Worm (Caenorhabditis elegans) whole organism, midembryonic: ENCODE data around the gene srz-74.

Experiments
- T22C8.4 ChIP-seq: fragments of 200-800 bp; sonication (Bioruptor generic); IDR thresholded peaks from 2 replicates; pipeline ENCODE4 v1.3.6; 2022; ENCODE audit warnings: missing genetic modification characterization, missing compliant biosample characterization
- cog-1 ChIP-seq: sonication (generic microtip); optimal IDR thresholded peaks from 2 replicates; lab custom pipeline; 2016; ENCODE audit warnings: missing genetic modification characterization, missing compliant biosample characterization
- flt-1 ChIP-seq: fragments of 200-800 bp; sonication (Bioruptor generic); IDR thresholded peaks from 2 replicates; pipeline ENCODE4 v1.3.6; 2022; ENCODE audit warnings: missing genetic modification characterization, missing compliant biosample characterization
- klf-2 ChIP-seq: fragments of 200-800 bp; sonication (Bioruptor generic); conservative IDR thresholded peaks from 2 replicates; pipeline ENCODE4 v1.3.6; 2022; ENCODE audit warnings: missing genetic modification reagents, missing genetic modification characterization, missing compliant biosample characterization
- med-1 ChIP-seq: sonication (generic microtip); optimal IDR thresholded peaks from 2 replicates; lab custom pipeline; 2017; ENCODE audit warnings: missing genetic modification characterization, mild to moderate bottlenecking, missing compliant biosample characterization, antibody characterized with exemption, missing genetic modification reagents; ENCODE audit not compliant: insufficient read depth
- ref-1 ChIP-seq: fragments of 200-800 bp; sonication (Bioruptor generic); conservative IDR thresholded peaks from 2 replicates; pipeline ENCODE4 v1.3.6; 2022; ENCODE audit warnings: missing genetic modification reagents, missing genetic modification characterization, missing compliant biosample characterization
- tab-1 ChIP-seq: fragments of 200-800 bp; sonication (Bioruptor generic); IDR thresholded peaks from 2 replicates; pipeline ENCODE4 v1.3.6; 2022; ENCODE audit warnings: missing genetic modification characterization, missing compliant biosample characterization
- ztf-23 ChIP-seq: fragments of 200-800 bp; sonication (Bioruptor generic); IDR thresholded peaks from 2 replicates; pipeline ENCODE4 v1.3.6; 2022; ENCODE audit warnings: missing genetic modification reagents, missing genetic modification characterization, missing compliant biosample characterization
- ztf-29 ChIP-seq: fragments of 200-800 bp; sonication (Bioruptor generic); IDR thresholded peaks from 2 replicates; pipeline ENCODE4 v1.3.6; 2022; ENCODE audit warnings: missing genetic modification reagents, missing genetic modification characterization, missing compliant biosample characterization

The srz-74 gene

DNA sequence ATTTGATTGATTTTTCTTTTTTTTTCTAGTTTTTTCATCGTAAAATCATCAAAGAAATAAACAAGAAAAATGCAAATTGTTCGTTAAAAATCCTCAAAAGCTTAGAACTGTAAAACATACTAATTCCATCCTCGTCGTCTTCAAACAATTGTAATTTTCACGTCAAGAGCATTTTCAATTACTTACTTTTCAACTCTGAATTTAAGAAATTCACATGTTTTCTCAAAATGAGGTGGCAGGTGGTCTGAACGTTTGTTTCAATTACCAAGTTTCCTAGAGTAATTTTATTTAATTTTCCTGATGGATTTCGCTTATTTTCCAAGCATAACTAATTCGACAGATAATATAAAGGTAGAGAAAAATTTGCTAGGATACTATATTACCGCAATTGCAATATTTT, 5.9 kb upstream of the srz-74 start, which contains the start of gene srz-104:
srz-104 (plus strand) TSS at position 301 of the 400 bp plus-strand sequence.
- TF ChIP-seq T22C8.4 (GFP tag; lab: Robert Waterston, UW): no peak
- no peak for TF ChIP-seq klf-2 (GFP tag; lab: Robert Waterston, UW)
- no peak for TF ChIP-seq cog-1
- no peak for TF ChIP-seq med-1 (GFP tag; lab: Kevin White, UChicago)
- TF ChIP-seq tab-1 (GFP tag; lab: Robert Waterston, UW): no peak

DNA sequence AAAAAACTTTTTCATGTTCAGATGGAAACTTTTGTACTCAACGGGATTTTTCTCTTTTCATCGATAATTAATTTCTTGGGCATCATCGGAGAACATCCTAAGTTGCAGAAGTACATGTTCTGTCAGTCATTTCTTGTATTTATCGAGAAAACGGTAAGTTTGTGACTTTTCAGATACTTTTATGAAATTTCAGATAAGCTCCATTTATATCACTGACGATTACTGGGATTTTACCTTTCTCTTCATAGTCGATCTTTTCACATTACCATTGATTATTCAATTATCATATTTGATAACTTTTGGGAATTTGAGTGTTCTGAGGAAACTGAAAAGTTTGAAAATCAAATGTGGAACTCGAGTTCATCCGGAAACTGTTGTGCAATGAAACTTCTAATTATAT, 4.7 kb upstream of the srz-74 start, which contains the start of gene srz-105:
srz-105 (plus strand) TSS at position 301 of the 400 bp plus-strand sequence.
- no peak for TF ChIP-seq ztf-23 (GFP tag; lab: Robert Waterston, UW)
- no peak for TF ChIP-seq tab-1 (GFP tag; lab: Robert Waterston, UW)
- TF ChIP-seq flt-1: no peak
- no peak for TF ChIP-seq med-1 (GFP tag; lab: Kevin White, UChicago)
- no peak for TF ChIP-seq cog-1
- no peak for TF ChIP-seq ref-1
- no peak for TF ChIP-seq klf-2 (GFP tag; lab: Robert Waterston, UW)
- no peak for TF ChIP-seq ztf-29 (GFP tag; lab: Robert Waterston, UW)
- no peak for TF ChIP-seq T22C8.4 (GFP tag; lab: Robert Waterston, UW)

DNA sequence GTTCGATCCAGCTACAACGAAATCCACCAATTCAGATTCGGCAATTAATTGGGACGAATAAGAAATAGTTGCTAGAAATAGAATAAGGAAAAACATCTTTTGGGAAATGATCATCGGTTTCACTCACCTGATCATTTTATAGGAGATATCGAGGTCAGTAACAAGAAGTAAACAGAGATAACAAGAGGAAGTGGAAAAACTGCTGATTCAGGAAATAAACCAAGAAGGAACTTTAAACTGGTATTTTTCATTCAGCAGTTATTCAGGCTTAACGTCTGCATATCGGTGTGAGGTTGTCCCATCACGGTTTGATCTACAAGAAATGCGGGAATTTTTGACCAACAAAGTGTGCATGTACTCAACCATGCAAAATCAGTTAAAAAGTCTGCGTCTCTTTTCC, 740 bp upstream of the srz-74 start, which contains the start of gene K03D3.2:
K03D3.2 (minus strand) TSS at position 101 of the 400 bp plus-strand sequence.
- TF ChIP-seq tab-1 (GFP tag; lab: Robert Waterston, UW): no peak
- no peak for TF ChIP-seq med-1 (GFP tag; lab: Kevin White, UChicago)
- TF ChIP-seq klf-2 (GFP tag; lab: Robert Waterston, UW): no peak
- TF ChIP-seq cog-1: no peak
- no peak for TF ChIP-seq ref-1
- no peak for TF ChIP-seq ztf-23 (GFP tag; lab: Robert Waterston, UW)
- TF ChIP-seq T22C8.4 (GFP tag; lab: Robert Waterston, UW): no peak
- TF ChIP-seq flt-1: no peak
- TF ChIP-seq ztf-29 (GFP tag; lab: Robert Waterston, UW): no peak

DNA sequence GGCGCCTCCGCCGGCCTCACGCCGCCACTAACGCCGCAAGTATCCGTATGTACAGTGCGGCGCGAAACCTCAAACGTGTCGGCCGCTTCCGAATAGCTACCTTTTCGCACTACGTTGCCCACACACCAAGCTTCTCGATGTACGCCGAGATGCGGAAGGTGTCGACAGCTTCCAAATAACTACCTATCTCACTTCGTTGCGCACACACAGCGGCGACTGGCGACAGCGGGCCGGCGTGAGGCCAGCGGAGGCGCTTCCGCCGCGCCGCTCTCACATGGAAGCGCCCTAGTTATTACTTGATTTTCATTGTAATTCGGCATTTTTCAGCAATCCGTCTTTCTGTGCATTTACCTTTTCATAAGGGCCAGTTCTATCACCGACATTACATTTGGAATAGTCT, 1.2 kb downstream of the srz-74 start:
- TF ChIP-seq ztf-29 (GFP tag; lab: Robert Waterston, UW) (no peak), tab-1 (GFP tag; lab: Robert Waterston, UW) (no peak), med-1 (GFP tag; lab: Kevin White, UChicago) (no peak), ref-1 (no peak), cog-1 (no peak), T22C8.4 (GFP tag; lab: Robert Waterston, UW) (no peak), klf-2 (GFP tag; lab: Robert Waterston, UW) (no peak), ztf-23 (GFP tag; lab: Robert Waterston, UW) (no peak), flt-1 (no peak)

DNA sequence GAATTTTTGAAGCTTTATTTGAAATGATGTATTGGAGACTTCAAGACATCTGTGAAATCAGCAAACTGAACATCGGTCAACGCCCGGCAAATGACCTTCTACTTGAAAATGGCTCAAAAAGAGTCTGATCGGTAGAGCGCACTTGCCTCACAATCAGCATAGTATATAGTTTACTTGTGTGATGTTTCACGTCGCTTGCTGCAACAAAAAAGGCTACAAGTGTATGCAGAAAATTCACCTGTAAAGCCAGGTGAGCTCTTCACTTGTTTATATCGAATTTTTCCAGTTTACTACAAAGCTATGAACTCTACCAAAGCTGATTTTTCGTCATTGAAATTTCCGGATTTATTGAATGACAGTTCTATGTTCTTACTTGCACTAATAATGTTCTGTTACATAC, 3.3 kb downstream of the srz-74 start, which contains the start of gene srz-71:
srz-71 (plus strand) TSS at position 301 of the 400 bp plus-strand sequence.
- TF ChIP-seq ztf-23 (GFP tag; lab: Robert Waterston, UW): no peak
- TF ChIP-seq klf-2 (GFP tag; lab: Robert Waterston, UW): no peak

DNA sequence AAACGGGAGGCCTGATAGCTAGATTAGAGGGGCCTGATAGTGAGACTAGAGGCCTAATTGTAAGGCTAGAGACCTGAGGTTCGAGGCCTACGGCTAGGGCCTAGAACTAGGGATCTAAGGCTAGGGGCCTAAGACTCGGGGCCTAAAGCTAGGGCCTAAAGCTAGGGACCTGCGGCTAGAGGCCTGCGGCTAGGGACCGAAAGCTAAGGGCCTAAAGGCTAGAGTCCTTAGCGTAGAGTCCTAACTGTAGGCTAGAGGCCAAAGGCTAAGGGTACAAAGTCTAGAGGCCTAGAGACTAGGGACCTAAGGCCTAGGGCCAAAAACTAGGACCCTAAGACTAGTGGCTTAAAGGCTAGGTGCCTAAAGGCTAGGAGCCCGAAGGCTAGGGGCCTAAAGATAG, 3.9 kb downstream of the srz-74 start:
- no peak for TF ChIP-seq T22C8.4 (GFP tag; lab: Robert Waterston, UW)
- no peak for TF ChIP-seq med-1 (GFP tag; lab: Kevin White, UChicago)
- no peak for TF ChIP-seq flt-1
- no peak for TF ChIP-seq ztf-29 (GFP tag; lab: Robert Waterston, UW)
- TF ChIP-seq cog-1: no peak
- no peak for TF ChIP-seq ref-1
- no peak for TF ChIP-seq klf-2 (GFP tag; lab: Robert Waterston, UW)
- TF ChIP-seq ztf-23 (GFP tag; lab: Robert Waterston, UW): no peak
- TF ChIP-seq tab-1 (GFP tag; lab: Robert Waterston, UW): no peak

DNA sequence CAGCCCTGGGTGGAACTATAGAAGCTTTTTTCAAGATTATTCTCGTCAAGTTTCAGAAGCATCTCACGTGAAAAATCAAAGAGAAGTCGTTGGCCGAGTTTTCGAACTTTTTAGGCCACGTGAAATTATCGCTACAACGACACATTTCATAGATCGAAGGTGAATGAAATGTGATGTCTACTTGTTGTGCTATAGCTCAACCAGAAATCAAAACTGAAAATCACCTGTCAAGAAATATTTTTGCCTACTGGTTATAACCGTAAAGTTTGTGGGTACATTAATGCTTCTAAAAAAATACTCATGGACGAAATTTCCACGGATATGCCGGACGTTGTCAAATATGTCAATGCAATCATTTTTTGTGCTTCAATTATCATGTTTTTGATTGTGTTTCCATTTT, 5.8 kb downstream of the srz-74 start, which contains the start of gene srz-38:
srz-38 (plus strand) TSS at position 301 of the 400 bp plus-strand sequence.
- TF ChIP-seq T22C8.4 (GFP tag; lab: Robert Waterston, UW): no peak
- no peak for TF ChIP-seq tab-1 (GFP tag; lab: Robert Waterston, UW)
- TF ChIP-seq ref-1: no peak
- TF ChIP-seq flt-1: no peak

DNA sequence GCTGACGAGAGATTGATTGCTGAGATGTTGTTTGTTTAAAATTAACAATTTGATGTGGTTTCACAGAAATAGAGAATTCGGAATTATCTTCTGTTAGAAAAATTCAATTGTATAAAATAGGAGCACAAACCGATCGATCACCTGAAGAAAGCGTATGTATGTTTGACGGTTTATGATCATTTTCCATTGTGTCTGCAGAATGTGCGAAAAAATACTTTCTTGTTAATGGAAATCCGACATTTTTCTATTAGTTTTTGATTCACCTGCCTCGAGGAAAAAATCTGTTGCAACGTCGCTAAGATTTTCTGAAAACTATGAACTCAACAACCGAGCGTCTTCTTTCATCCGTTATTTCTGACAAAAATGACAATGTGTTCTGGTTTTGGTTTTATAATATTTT, 7.5 kb downstream of the srz-74 start, which contains the start of gene C35D6.13:
C35D6.13 (plus strand) TSS at position 301 of the 400 bp plus-strand sequence.
- TF ChIP-seq ztf-29 (GFP tag; lab: Robert Waterston, UW) (no peak), ztf-23 (GFP tag; lab: Robert Waterston, UW) (no peak)

DNA sequence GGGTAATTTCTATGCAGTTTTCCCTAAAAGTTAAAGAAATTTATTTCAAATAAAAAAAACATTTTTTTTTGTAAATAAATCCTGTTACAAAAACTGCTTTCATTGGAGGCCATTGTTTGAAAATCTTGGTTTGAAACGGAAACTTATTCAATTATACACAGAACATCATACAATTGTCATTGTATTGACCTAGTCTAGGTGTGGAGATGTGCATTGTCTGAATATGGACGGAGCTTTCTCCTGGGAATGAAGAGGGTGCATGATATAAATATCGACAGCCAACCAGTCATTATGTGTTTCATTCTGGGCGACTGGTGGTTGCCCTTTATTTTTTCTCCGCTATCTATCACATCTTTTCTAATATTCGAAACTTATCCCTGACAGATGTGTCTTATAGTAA, 17.3 kb downstream of the srz-74 start, which contains the start of gene C35D6.3:
C35D6.3 (plus strand) TSS at position 301 of the 400 bp plus-strand sequence.
- no peak for TF ChIP-seq med-1 (GFP tag; lab: Kevin White, UChicago)
- no peak for TF ChIP-seq klf-2 (GFP tag; lab: Robert Waterston, UW)
- TF ChIP-seq T22C8.4 (GFP tag; lab: Robert Waterston, UW): no peak
- TF ChIP-seq flt-1: no peak
- no peak for TF ChIP-seq cog-1
- no peak for TF ChIP-seq ztf-23 (GFP tag; lab: Robert Waterston, UW)
- TF ChIP-seq ref-1: no peak
- TF ChIP-seq ztf-29 (GFP tag; lab: Robert Waterston, UW): no peak
- TF ChIP-seq tab-1 (GFP tag; lab: Robert Waterston, UW): no peak

DNA sequence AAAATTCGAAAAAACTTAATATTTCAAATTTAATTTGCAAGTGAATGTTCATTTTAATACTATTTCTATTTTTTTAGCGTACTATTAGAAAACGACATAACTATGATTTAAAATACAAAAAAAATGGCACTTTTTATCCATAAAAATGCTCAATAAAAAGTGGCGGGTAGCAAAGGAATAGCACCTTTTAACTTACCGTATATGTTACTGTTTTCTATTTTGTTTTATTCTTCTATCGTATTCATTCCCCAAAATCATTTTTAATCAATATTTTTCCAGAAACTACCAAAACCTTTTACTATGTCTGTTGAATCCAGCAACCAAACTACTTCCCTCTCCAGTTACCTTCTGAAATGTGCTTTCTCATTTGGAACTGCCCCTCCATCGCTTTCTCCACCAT, 21.4 kb downstream of the srz-74 start, which contains the start of gene C35D6.4:
C35D6.4 (plus strand) TSS at position 301 of the 400 bp plus-strand sequence.
- no peak for TF ChIP-seq T22C8.4 (GFP tag; lab: Robert Waterston, UW)
- no peak for TF ChIP-seq flt-1
- TF ChIP-seq klf-2 (GFP tag; lab: Robert Waterston, UW): no peak
- TF ChIP-seq ref-1: no peak
